Fruit fly (Drosophila melanogaster) Kc167 (cell line): Measurements from ENCODE around the gene CG42592.
A peak's percentile ranks its signal among the peaks of the same experiment; 100 is the strongest.

Experiments used
- Myc ChIP-seq: fragments of >200 bp; optimal IDR thresholded peaks from 2 replicates; lab custom pipeline; 2017; ENCODE audit warnings: missing external identifiers
- Sin3A ChIP-seq: fragments of >200 bp; optimal IDR thresholded peaks from 2 replicates; lab custom pipeline; 2018; ENCODE audit warnings: missing external identifiers
- h ChIP-seq: fragments of >200 bp; optimal IDR thresholded peaks from 3 replicates; lab custom pipeline; 2018; ENCODE audit warnings: missing external identifiers
- insv ChIP-seq: fragments of >200 bp; optimal IDR thresholded peaks from 3 replicates; lab custom pipeline; 2018; ENCODE audit warnings: missing external identifiers
- psq ChIP-seq: fragments of >200 bp; optimal IDR thresholded peaks from 2 replicates; lab custom pipeline; 2017; ENCODE audit warnings: missing external identifiers
- ttk ChIP-seq: sonication (Bioruptor generic); optimal IDR thresholded peaks from 2 replicates; lab custom pipeline; 2017; ENCODE audit warnings: missing external identifiers

DNA sequence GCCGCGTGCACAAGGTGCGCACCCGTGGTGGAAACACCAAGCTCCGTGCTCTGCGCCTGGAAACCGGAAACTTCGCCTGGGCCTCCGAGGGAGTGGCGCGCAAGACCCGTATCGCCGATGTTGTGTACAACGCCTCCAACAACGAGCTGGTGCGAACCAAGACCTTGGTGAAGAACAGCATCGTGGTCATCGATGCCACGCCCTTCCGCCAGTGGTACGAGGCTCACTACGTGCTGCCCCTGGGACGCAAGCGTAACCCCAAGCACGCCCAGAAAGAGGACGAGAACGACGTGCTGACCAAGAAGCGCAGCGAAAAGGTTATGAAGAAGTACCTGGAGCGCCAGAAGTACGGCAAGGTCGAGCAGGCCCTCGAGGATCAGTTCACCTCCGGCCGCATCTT, 26.7 kb upstream of the CG42592 start:
- TF ChIP-seq ttk (peak; percentile 80), insv (lab: Kevin White, UChicago) (no peak), h (no peak), psq (lab: Kevin White, UChicago) (no peak), Sin3A (lab: Kevin White, UChicago) (no peak), Myc (lab: Kevin White, UChicago) (no peak)
